Fruit fly (Drosophila melanogaster) whole organism, embryonic: Measurements from ENCODE around the gene Nup358.
A peak's percentile ranks its signal among the peaks of the same experiment; 100 is the strongest.

Experiments used
- ATbp ChIP-seq: fragments of 200-800 bp; sonication (Bioruptor generic); optimal IDR thresholded peaks from 2 replicates; lab custom pipeline; 2017; ENCODE audit warnings: missing biosample characterization, mild to moderate bottlenecking, missing genetic modification characterization, missing genetic modification reagents
- Abd-B ChIP-seq: fragments of 200-800 bp; sonication (Bioruptor generic); optimal IDR thresholded peaks from 2 replicates; lab custom pipeline; 2018; ENCODE audit warnings: missing biosample characterization, mild to moderate bottlenecking, missing genetic modification characterization, moderate library complexity
- Antp ChIP-seq: fragments of 200-800 bp; sonication (Bioruptor generic); optimal IDR thresholded peaks from 3 replicates; lab custom pipeline; 2016; ENCODE audit warnings: missing biosample characterization, missing genetic modification characterization
- C15 ChIP-seq: fragments of 200-800 bp; sonication (Bioruptor generic); IDR thresholded peaks from 3 replicates; pipeline ENCODE4 v1.3.6; 2022; ENCODE audit warnings: missing biosample characterization, missing genetic modification characterization
- CG10366 ChIP-seq: fragments of 200-800 bp; sonication (Bioruptor generic); IDR thresholded peaks from 2 replicates; pipeline ENCODE4 v1.3.6; 2022; ENCODE audit warnings: missing biosample characterization, missing genetic modification characterization
- CG11723 ChIP-seq: fragments of 200-800 bp; sonication (Bioruptor generic); optimal IDR thresholded peaks from 2 replicates; lab custom pipeline; 2017; ENCODE audit warnings: missing biosample characterization, mild to moderate bottlenecking, missing genetic modification characterization
- CG12071 ChIP-seq: fragments of 200-800 bp; sonication (Bioruptor generic); optimal IDR thresholded peaks from 3 replicates; lab custom pipeline; 2018; ENCODE audit warnings: missing biosample characterization, mild to moderate bottlenecking, missing genetic modification characterization
- CG12104 ChIP-seq: fragments of 200-800 bp; sonication (Bioruptor generic); optimal IDR thresholded peaks from 3 replicates; lab custom pipeline; 2016; ENCODE audit warnings: missing biosample characterization, missing genetic modification characterization
- CG12299 ChIP-seq: fragments of 200-800 bp; sonication (Bioruptor generic); optimal IDR thresholded peaks from 2 replicates; lab custom pipeline; 2018; ENCODE audit warnings: missing biosample characterization, mild to moderate bottlenecking, missing genetic modification characterization
- CG15011 ChIP-seq: fragments of 200-800 bp; sonication (Bioruptor generic); optimal IDR thresholded peaks from 3 replicates; lab custom pipeline; 2018; ENCODE audit warnings: missing biosample characterization, mild to moderate bottlenecking, missing genetic modification characterization
- CG15514 ChIP-seq: fragments of 200-800 bp; sonication (Bioruptor generic); optimal IDR thresholded peaks from 3 replicates; lab custom pipeline; 2017; ENCODE audit warnings: missing biosample characterization, missing genetic modification characterization, mild to moderate bottlenecking, moderate library complexity, missing genetic modification reagents
- CG1603 ChIP-seq: fragments of 200-800 bp; sonication (Bioruptor generic); optimal IDR thresholded peaks from 2 replicates; lab custom pipeline; 2019; ENCODE audit warnings: missing biosample characterization, mild to moderate bottlenecking, missing genetic modification characterization, moderate library complexity
- CG17359 ChIP-seq: fragments of 200-800 bp; sonication (Bioruptor generic); optimal IDR thresholded peaks from 3 replicates; lab custom pipeline; 2018; ENCODE audit warnings: missing biosample characterization, mild to moderate bottlenecking, missing genetic modification characterization, moderate library complexity
- CG17612 ChIP-seq: fragments of 200-800 bp; sonication (Bioruptor generic); IDR thresholded peaks from 2 replicates; pipeline ENCODE4 v1.3.6; 2022; ENCODE audit warnings: missing biosample characterization, missing genetic modification characterization
- CG17802 ChIP-seq: fragments of 200-800 bp; sonication (Bioruptor generic); optimal IDR thresholded peaks from 2 replicates; lab custom pipeline; 2018; ENCODE audit warnings: missing biosample characterization, mild to moderate bottlenecking, missing genetic modification characterization, moderate library complexity
- CG18476 ChIP-seq: fragments of 200-800 bp; sonication (Bioruptor generic); optimal IDR thresholded peaks from 2 replicates; lab custom pipeline; 2016; ENCODE audit warnings: missing biosample characterization, mild to moderate bottlenecking, missing genetic modification characterization
- CG18599 ChIP-seq: fragments of 200-800 bp; sonication (Bioruptor generic); optimal IDR thresholded peaks from 3 replicates; lab custom pipeline; 2017; ENCODE audit warnings: missing biosample characterization, missing genetic modification characterization, mild to moderate bottlenecking, moderate library complexity, missing genetic modification reagents
- CG2678 ChIP-seq: fragments of 200-800 bp; sonication (Bioruptor generic); optimal IDR thresholded peaks from 3 replicates; lab custom pipeline; 2019; ENCODE audit warnings: missing biosample characterization, mild to moderate bottlenecking, missing genetic modification characterization, moderate library complexity
- CG7271 ChIP-seq: fragments of 200-800 bp; sonication (Bioruptor generic); optimal IDR thresholded peaks from 2 replicates; lab custom pipeline; 2018; ENCODE audit warnings: missing biosample characterization, mild to moderate bottlenecking, missing genetic modification characterization, moderate library complexity
- CG7987 ChIP-seq: fragments of 200-800 bp; sonication (Bioruptor generic); optimal IDR thresholded peaks from 2 replicates; lab custom pipeline; 2018; ENCODE audit warnings: missing biosample characterization, mild to moderate bottlenecking, missing genetic modification characterization, moderate library complexity
- CoRest ChIP-seq: fragments of 200-800 bp; sonication (Bioruptor generic); optimal IDR thresholded peaks from 3 replicates; lab custom pipeline; 2018; ENCODE audit warnings: missing biosample characterization, mild to moderate bottlenecking, missing genetic modification characterization, moderate library complexity
- CrebB ChIP-seq: fragments of 200-800 bp; sonication (Bioruptor generic); optimal IDR thresholded peaks from 3 replicates; lab custom pipeline; 2018; ENCODE audit warnings: missing biosample characterization, mild to moderate bottlenecking, missing genetic modification characterization
- Dll ChIP-seq: fragments of 200-800 bp; sonication (Bioruptor generic); IDR thresholded peaks from 4 replicates; pipeline ENCODE4 v1.3.6; 2022; ENCODE audit warnings: missing biosample characterization, missing genetic modification characterization; ENCODE audit not compliant: partially characterized antibody
- Dp ChIP-seq: fragments of 200-800 bp; sonication (Bioruptor generic); optimal IDR thresholded peaks from 2 replicates; lab custom pipeline; 2018; ENCODE audit warnings: missing biosample characterization, mild to moderate bottlenecking, missing genetic modification characterization, moderate library complexity
- Eip74EF ChIP-seq, 2 experiments: fragments of 200-800 bp in 1 of 2; fragments of >200 bp in 1 of 2; sonication (Bioruptor generic) in 1 of 2; optimal IDR thresholded peaks; 2 replicates each; lab custom pipeline; 2017 to 2019; ENCODE audit warnings: missing biosample characterization in 2 of 2, missing genetic modification characterization in 2 of 2, mild to moderate bottlenecking in 1 of 2, moderate library complexity in 1 of 2
- Fer1 ChIP-seq: fragments of 200-800 bp; sonication (Bioruptor generic); optimal IDR thresholded peaks from 2 replicates; lab custom pipeline; 2017; ENCODE audit warnings: missing biosample characterization, mild to moderate bottlenecking, missing genetic modification characterization
- Fer2 ChIP-seq: fragments of 200-800 bp; sonication (Bioruptor generic); optimal IDR thresholded peaks from 2 replicates; lab custom pipeline; 2018; ENCODE audit warnings: missing biosample characterization, mild to moderate bottlenecking, missing genetic modification characterization, moderate library complexity
- Hand ChIP-seq: fragments of 200-800 bp; sonication (Bioruptor generic); optimal IDR thresholded peaks from 2 replicates; lab custom pipeline; 2017; ENCODE audit warnings: mild to moderate bottlenecking, missing biosample characterization, missing genetic modification reagents, missing genetic modification characterization
- Hr51 ChIP-seq, 2 experiments: fragments of 200-800 bp; sonication (Bioruptor generic); optimal IDR thresholded peaks; 2 replicates in 1 of 2; 3 replicates in 1 of 2; lab custom pipeline; 2016 to 2018; ENCODE audit warnings: missing biosample characterization in 2 of 2, missing genetic modification characterization in 2 of 2, mild to moderate bottlenecking in 1 of 2, moderate library complexity in 1 of 2
- NFAT ChIP-seq: fragments of 200-800 bp; sonication (Bioruptor generic); IDR thresholded peaks from 2 replicates; pipeline ENCODE4 v1.3.6; 2022; ENCODE audit warnings: missing biosample characterization, missing genetic modification characterization
- PHDP ChIP-seq: fragments of 200-800 bp; sonication (Bioruptor generic); optimal IDR thresholded peaks from 3 replicates; lab custom pipeline; 2018; ENCODE audit warnings: missing biosample characterization, mild to moderate bottlenecking, missing genetic modification characterization, moderate library complexity
- Sin3A ChIP-seq: fragments of >200 bp; optimal IDR thresholded peaks from 2 replicates; lab custom pipeline; 2018
- Sox100B ChIP-seq: fragments of 200-800 bp; sonication (Bioruptor generic); optimal IDR thresholded peaks from 3 replicates; lab custom pipeline; 2018; ENCODE audit warnings: missing biosample characterization, mild to moderate bottlenecking, missing genetic modification characterization
- YL-1 ChIP-seq: fragments of 200-800 bp; sonication (Bioruptor generic); optimal IDR thresholded peaks from 3 replicates; lab custom pipeline; 2017; ENCODE audit warnings: missing biosample characterization, mild to moderate bottlenecking, missing genetic modification characterization
- br ChIP-seq: fragments of >200 bp; optimal IDR thresholded peaks from 2 replicates; lab custom pipeline; 2017
- cato ChIP-seq: fragments of 200-800 bp; sonication (Bioruptor generic); optimal IDR thresholded peaks from 2 replicates; lab custom pipeline; 2016; ENCODE audit warnings: missing biosample characterization, missing genetic modification characterization, borderline replicate concordance
- chinmo ChIP-seq: fragments of 200-800 bp; sonication (Bioruptor generic); IDR thresholded peaks from 4 replicates; pipeline ENCODE4 v1.3.6; 2022; ENCODE audit warnings: missing biosample characterization, missing genetic modification characterization; ENCODE audit not compliant: partially characterized antibody
- cwo ChIP-seq: fragments of 200-800 bp; sonication (Bioruptor generic); optimal IDR thresholded peaks from 3 replicates; lab custom pipeline; 2017; ENCODE audit warnings: missing biosample characterization, missing genetic modification characterization, mild to moderate bottlenecking, moderate library complexity, missing genetic modification reagents
- dmrt99B ChIP-seq: fragments of 200-800 bp; sonication (Bioruptor generic); optimal IDR thresholded peaks from 2 replicates; lab custom pipeline; 2018; ENCODE audit warnings: missing biosample characterization, mild to moderate bottlenecking, missing genetic modification characterization, moderate library complexity
- fd64A ChIP-seq: fragments of 200-800 bp; sonication (Bioruptor generic); optimal IDR thresholded peaks from 3 replicates; lab custom pipeline; 2018; ENCODE audit warnings: missing biosample characterization, mild to moderate bottlenecking, missing genetic modification characterization
- fru ChIP-seq: fragments of >200 bp; optimal IDR thresholded peaks from 2 replicates; lab custom pipeline; 2017
- insv ChIP-seq, 2 experiments: fragments of 200-800 bp; sonication (Bioruptor generic); optimal IDR thresholded peaks; 3 replicates each; lab custom pipeline; 2016 to 2018; ENCODE audit warnings: missing biosample characterization in 2 of 2, missing genetic modification characterization in 2 of 2
- lilli ChIP-seq: fragments of 200-800 bp; sonication (Bioruptor generic); optimal IDR thresholded peaks from 3 replicates; lab custom pipeline; 2016; ENCODE audit warnings: missing biosample characterization, missing genetic modification characterization
- nerfin-1 ChIP-seq: fragments of 200-800 bp; sonication (Bioruptor generic); optimal IDR thresholded peaks from 3 replicates; lab custom pipeline; 2019; ENCODE audit warnings: missing biosample characterization, mild to moderate bottlenecking, missing genetic modification characterization, moderate library complexity
- org-1 ChIP-seq: fragments of 200-800 bp; sonication (Bioruptor generic); optimal IDR thresholded peaks from 2 replicates; lab custom pipeline; 2017; ENCODE audit warnings: missing biosample characterization, missing genetic modification characterization
- pb ChIP-seq: fragments of 200-800 bp; sonication (Bioruptor generic); optimal IDR thresholded peaks from 3 replicates; lab custom pipeline; 2016; ENCODE audit warnings: missing biosample characterization, missing genetic modification characterization
- schlank ChIP-seq: fragments of 200-800 bp; sonication (Bioruptor generic); optimal IDR thresholded peaks from 2 replicates; lab custom pipeline; 2018; ENCODE audit warnings: missing biosample characterization, mild to moderate bottlenecking, missing genetic modification characterization
- sima ChIP-seq: fragments of 200-800 bp; sonication (Bioruptor generic); optimal IDR thresholded peaks from 2 replicates; lab custom pipeline; 2016; ENCODE audit warnings: missing biosample characterization, missing genetic modification characterization
- slbo ChIP-seq: fragments of 200-800 bp; sonication (Bioruptor generic); IDR thresholded peaks from 2 replicates; pipeline ENCODE4 v1.3.6; 2022; ENCODE audit warnings: missing biosample characterization, missing genetic modification characterization
- sug ChIP-seq: fragments of 200-800 bp; optimal IDR thresholded peaks from 2 replicates; lab custom pipeline; 2019; ENCODE audit warnings: missing biosample characterization, mild to moderate bottlenecking, missing genetic modification characterization, moderate library complexity

Nup358 gene

DNA sequence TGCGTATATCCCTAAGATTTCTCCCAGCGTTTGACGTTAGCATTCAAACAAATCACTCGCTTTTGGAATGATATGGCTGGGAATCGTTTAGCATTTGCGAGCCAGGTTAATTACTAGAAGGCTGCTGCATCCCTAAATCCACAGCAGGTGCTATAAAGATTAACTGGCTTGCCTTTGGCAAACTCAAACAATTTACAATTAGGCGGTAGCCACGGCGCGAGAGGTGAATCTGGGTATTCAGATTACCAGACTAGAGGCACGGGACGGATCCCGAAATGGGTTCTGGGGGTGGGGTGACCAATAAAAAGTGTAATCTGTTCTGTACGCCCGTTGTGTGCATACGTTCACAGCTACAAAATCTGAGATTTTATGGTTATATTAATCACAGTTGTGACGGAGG, 32.0 kb downstream of the Nup358 start, which contains the start of gene CG11892 (continued):
- TF ChIP-seq CG15011 (GFP tag; lab: Kevin White, UChicago) = peak; percentile 31
- TF ChIP-seq sug (tag; lab: Kevin White, UChicago) = peak; percentile 48
- no peak for TF ChIP-seq nerfin-1
- peak; percentile 15 for TF ChIP-seq lilli
- TF ChIP-seq Eip74EF (GFP tag; optimal IDR thresholded peaks at IDR 0.05; lab: Kevin White, UChicago) = no peak
- peak; percentile 58 for TF ChIP-seq PHDP (tag; lab: Kevin White, UChicago)
- peak; percentile 82 for TF ChIP-seq ATbp (GFP tag; lab: Kevin White, UChicago)
- TF ChIP-seq sima (GFP tag; lab: Kevin White, UChicago) = no peak
- TF ChIP-seq Hr51 (GFP tag; optimal IDR thresholded peaks at IDR 0.05; lab: Kevin White, UChicago) = no peak
- TF ChIP-seq CG15514 (GFP tag; lab: Kevin White, UChicago) = peak; percentile 53
- peak; percentile 56 for TF ChIP-seq CG1603
- no peak for TF ChIP-seq fru (lab: Kevin White, UChicago)
- peak; percentile 21 for TF ChIP-seq org-1 (GFP tag; lab: Kevin White, UChicago)
- no peak for TF ChIP-seq slbo (GFP tag; lab: Robert Waterston, UW)
- TF ChIP-seq chinmo (GFP tag; lab: Robert Waterston, UW) = no peak
- no peak for TF ChIP-seq Dp
- peak; percentile 54 for TF ChIP-seq cwo
- no peak for TF ChIP-seq CG17612
- TF ChIP-seq dmrt99B (tag; lab: Kevin White, UChicago) = peak; percentile 27
- peak; percentile 6 for TF ChIP-seq YL-1 (GFP tag; lab: Kevin White, UChicago)
- no peak for TF ChIP-seq Dll
- no peak for TF ChIP-seq CG10366 (GFP tag; lab: Robert Waterston, UW)
- TF ChIP-seq CG12299 (tag; lab: Kevin White, UChicago) = peak; percentile 18
- no peak for TF ChIP-seq Abd-B
- TF ChIP-seq CoRest = no peak
- TF ChIP-seq CG17802 (tag; lab: Kevin White, UChicago) = no peak
- no peak for TF ChIP-seq Antp (GFP tag; lab: Kevin White, UChicago)
- TF ChIP-seq CG12071 (GFP tag; lab: Kevin White, UChicago) = peak; percentile 81
- peak; percentile 79 for TF ChIP-seq schlank (tag; lab: Kevin White, UChicago)
- TF ChIP-seq fd64A = peak; percentile 19
- TF ChIP-seq CG18599 (GFP tag; lab: Kevin White, UChicago) = peak; percentile 75
- peak; percentile 60 for TF ChIP-seq CG17359 (tag; lab: Kevin White, UChicago)
- no peak for TF ChIP-seq cato (GFP tag; lab: Kevin White, UChicago)
- TF ChIP-seq CG7271 (tag; lab: Kevin White, UChicago) = no peak
- no peak for TF ChIP-seq pb (GFP tag; lab: Kevin White, UChicago)
- no peak for TF ChIP-seq NFAT (GFP tag; lab: Robert Waterston, UW)
- no peak for TF ChIP-seq CG18476 (GFP tag; lab: Kevin White, UChicago)
- peak; percentile 66 for TF ChIP-seq CrebB (tag; lab: Kevin White, UChicago)
- no peak for TF ChIP-seq br (lab: Kevin White, UChicago)
- peak; percentile 38 for TF ChIP-seq CG12104 (GFP tag; lab: Kevin White, UChicago)
- TF ChIP-seq C15 (GFP tag; lab: Robert Waterston, UW) = 0 out of 3 replicates have a peak, but pooled peaks have one; percentile 32
- no peak for TF ChIP-seq Fer2 (tag; lab: Kevin White, UChicago)
- TF ChIP-seq insv (GFP tag; optimal IDR thresholded peaks at IDR 0.05; lab: Kevin White, UChicago) = no peak
- TF ChIP-seq CG7987 = peak; percentile 80
- TF ChIP-seq Sox100B (GFP tag; lab: Kevin White, UChicago) = peak; percentile 17
- peak; percentile 74 for TF ChIP-seq Fer1 (GFP tag; lab: Kevin White, UChicago)
- TF ChIP-seq Sin3A (lab: Kevin White, UChicago) = no peak
- TF ChIP-seq Hand (GFP tag; lab: Kevin White, UChicago) = peak; percentile 12
- TF ChIP-seq CG11723 = peak; percentile 11
- peak; percentile 65 for TF ChIP-seq CG2678
